Worm (Caenorhabditis elegans) whole organism, mixed stage, embryonic: ENCODE measurements around the gene srz-79.

Experiments used
- bed-3 ChIP-seq: fragments of 200-800 bp; sonication (Bioruptor generic); optimal IDR thresholded peaks from 3 replicates; lab custom pipeline; 2018; ENCODE audit warnings: mild to moderate bottlenecking, missing genetic modification characterization, moderate library complexity, missing compliant biosample characterization
- blmp-1 ChIP-seq: fragments of 150-350 bp; optimal IDR thresholded peaks from 2 replicates; lab custom pipeline; 2014; ENCODE audit warnings: missing biosample characterization, missing genetic modification characterization
- ceh-39 ChIP-seq: fragments of 150-350 bp; optimal IDR thresholded peaks from 2 replicates; lab custom pipeline; 2014; ENCODE audit warnings: missing biosample characterization, missing genetic modification characterization
- ceh-43 ChIP-seq: fragments of 200-800 bp; sonication (Bioruptor generic); optimal IDR thresholded peaks from 2 replicates; lab custom pipeline; 2018; ENCODE audit warnings: mild to moderate bottlenecking, missing genetic modification characterization, moderate library complexity, missing compliant biosample characterization
- ceh-83 ChIP-seq: fragments of 200-800 bp; sonication (Bioruptor generic); optimal IDR thresholded peaks from 2 replicates; lab custom pipeline; 2018; ENCODE audit warnings: mild to moderate bottlenecking, missing genetic modification characterization, missing compliant biosample characterization
- ces-1 ChIP-seq: fragments of 150-350 bp; optimal IDR thresholded peaks from 2 replicates; lab custom pipeline; 2014; ENCODE audit warnings: missing biosample characterization, missing genetic modification reagents, missing genetic modification characterization
- cnd-1 ChIP-seq: fragments of 200-800 bp; sonication (Bioruptor generic); optimal IDR thresholded peaks from 2 replicates; lab custom pipeline; 2018; ENCODE audit warnings: mild to moderate bottlenecking, missing genetic modification characterization, missing compliant biosample characterization
- elt-1 ChIP-seq: sonication (generic microtip); optimal IDR thresholded peaks from 2 replicates; lab custom pipeline; 2017; ENCODE audit warnings: missing genetic modification characterization, mild to moderate bottlenecking, missing compliant biosample characterization, antibody characterized with exemption, moderate library complexity, borderline replicate concordance; ENCODE audit not compliant: insufficient read depth
- flh-1 ChIP-seq: fragments of 200-800 bp; sonication (Bioruptor generic); optimal IDR thresholded peaks from 2 replicates; lab custom pipeline; 2018; ENCODE audit warnings: mild to moderate bottlenecking, missing genetic modification characterization, moderate library complexity, missing compliant biosample characterization
- ham-2 ChIP-seq: fragments of 200-800 bp; sonication (Bioruptor generic); optimal IDR thresholded peaks from 2 replicates; lab custom pipeline; 2018; ENCODE audit warnings: mild to moderate bottlenecking, missing genetic modification characterization, missing compliant biosample characterization
- hlh-1 ChIP-seq: fragments of 150-350 bp; optimal IDR thresholded peaks from 2 replicates; lab custom pipeline; 2014; ENCODE audit warnings: missing biosample characterization, missing genetic modification reagents, missing genetic modification characterization
- lin-13 ChIP-seq: fragments of 150-350 bp; optimal IDR thresholded peaks from 2 replicates; lab custom pipeline; 2014; ENCODE audit warnings: missing biosample characterization, missing genetic modification characterization
- lin-32 ChIP-seq: fragments of 200-800 bp; sonication (Bioruptor generic); optimal IDR thresholded peaks from 2 replicates; lab custom pipeline; 2018; ENCODE audit warnings: mild to moderate bottlenecking, missing genetic modification characterization, missing compliant biosample characterization
- lsy-2 ChIP-seq: fragments of 150-350 bp; optimal IDR thresholded peaks from 2 replicates; lab custom pipeline; 2014; ENCODE audit warnings: missing biosample characterization, missing genetic modification characterization
- mab-5 ChIP-seq: fragments of 150-350 bp; optimal IDR thresholded peaks from 2 replicates; lab custom pipeline; 2014; ENCODE audit warnings: missing biosample characterization, missing genetic modification characterization
- mep-1 ChIP-seq: fragments of 150-350 bp; optimal IDR thresholded peaks from 2 replicates; lab custom pipeline; 2017; ENCODE audit warnings: missing biosample characterization, missing genetic modification reagents, missing genetic modification characterization, inconsistent platforms
- mls-2 ChIP-seq: sonication (generic microtip); optimal IDR thresholded peaks from 2 replicates; lab custom pipeline; 2016; ENCODE audit warnings: mild to moderate bottlenecking, missing genetic modification characterization, moderate library complexity, missing compliant biosample characterization
- nhr-12 ChIP-seq: fragments of 150-350 bp; optimal IDR thresholded peaks from 2 replicates; lab custom pipeline; 2014; ENCODE audit warnings: missing biosample characterization, missing genetic modification characterization
- nhr-2 ChIP-seq: fragments of 150-350 bp; optimal IDR thresholded peaks from 2 replicates; lab custom pipeline; 2014; ENCODE audit warnings: missing biosample characterization, missing genetic modification characterization
- nhr-237 ChIP-seq: fragments of 150-350 bp; optimal IDR thresholded peaks from 2 replicates; lab custom pipeline; 2014; ENCODE audit warnings: missing biosample characterization, missing genetic modification characterization
- nhr-28 ChIP-seq: fragments of 150-350 bp; optimal IDR thresholded peaks from 2 replicates; lab custom pipeline; 2014; ENCODE audit warnings: missing biosample characterization, missing genetic modification characterization
- nhr-76 ChIP-seq: sonication (generic microtip); optimal IDR thresholded peaks from 2 replicates; lab custom pipeline; 2017; ENCODE audit warnings: missing biosample characterization, missing genetic modification characterization
- snpc-4 ChIP-seq: fragments of 150-350 bp; optimal IDR thresholded peaks from 2 replicates; lab custom pipeline; 2014; ENCODE audit warnings: missing biosample characterization, missing genetic modification characterization
- sptf-1 ChIP-seq: sonication (generic microtip); optimal IDR thresholded peaks from 2 replicates; lab custom pipeline; 2017; ENCODE audit warnings: mild to moderate bottlenecking, missing genetic modification characterization, moderate library complexity, missing compliant biosample characterization
- tbx-8 ChIP-seq: fragments of 200-800 bp; sonication (Bioruptor generic); optimal IDR thresholded peaks from 2 replicates; lab custom pipeline; 2018; ENCODE audit warnings: mild to moderate bottlenecking, missing genetic modification characterization, moderate library complexity, missing compliant biosample characterization
- unc-39 ChIP-seq: fragments of 150-350 bp; optimal IDR thresholded peaks from 2 replicates; lab custom pipeline; 2014; ENCODE audit warnings: missing biosample characterization, missing genetic modification characterization
- unc-62 ChIP-seq: fragments of 150-350 bp; optimal IDR thresholded peaks from 2 replicates; lab custom pipeline; 2014; ENCODE audit warnings: missing biosample characterization, missing genetic modification reagents, missing genetic modification characterization
- zip-8 ChIP-seq: fragments of 150-350 bp; optimal IDR thresholded peaks from 2 replicates; lab custom pipeline; 2014; ENCODE audit warnings: missing biosample characterization, missing genetic modification characterization

Gene srz-79

DNA sequence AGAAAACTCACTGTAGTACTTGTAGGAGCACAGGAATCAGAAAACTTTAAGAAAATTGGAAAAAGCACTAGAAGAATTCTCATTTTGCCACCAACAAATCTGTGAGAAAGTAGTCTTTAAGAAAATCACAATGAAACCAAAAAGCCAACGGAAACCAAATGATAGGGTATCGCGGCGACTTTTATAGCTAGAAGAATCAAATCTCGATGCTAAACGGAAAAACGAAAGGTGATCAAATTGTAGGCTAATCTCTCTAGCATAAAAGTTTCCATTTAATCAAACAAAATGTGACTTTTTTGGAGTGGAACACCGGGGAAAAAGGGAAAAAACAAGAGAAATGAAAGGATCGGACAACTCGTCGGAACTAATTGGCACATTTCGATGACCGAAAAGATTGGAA, 2.9 kb downstream of the srz-79 start, which contains the start of gene C09G12.17:
Gene C09G12.17, minus strand, starts transcription at position 101 of the 400 bp plus-strand sequence.
- TF ChIP-seq nhr-76 (tag; lab: Kevin White, UChicago) (no peak), ceh-43 (GFP tag; lab: Kevin White, UChicago) (no peak), nhr-237 (tag; lab: Kevin White, UChicago) (no peak), cnd-1 (tag; lab: Kevin White, UChicago) (no peak), ceh-39 (tag; lab: Kevin White, UChicago) (no peak), sptf-1 (no peak), mab-5 (no peak), blmp-1 (tag; lab: Kevin White, UChicago) (no peak)

- TF ChIP-seq lsy-2 (tag; lab: Kevin White, UChicago), result no peak
- TF ChIP-seq ceh-43 (GFP tag; lab: Kevin White, UChicago), result no peak
- no peak for TF ChIP-seq lin-13
- TF ChIP-seq ceh-83 (GFP tag; lab: Kevin White, UChicago), result no peak
- no peak for TF ChIP-seq bed-3
- no peak for TF ChIP-seq snpc-4
- no peak for TF ChIP-seq ham-2 (GFP tag; lab: Kevin White, UChicago)
- TF ChIP-seq unc-62 (GFP tag; lab: Kevin White, UChicago), result no peak
- TF ChIP-seq zip-8, result no peak
These were observed 4.5 kb downstream of the srz-79 start, which contains the start of gene ceh-53 for ce11 chrIV:3497909-3498308. TSS of gene ceh-53 (plus strand) at chrIV:3498209.

DNA sequence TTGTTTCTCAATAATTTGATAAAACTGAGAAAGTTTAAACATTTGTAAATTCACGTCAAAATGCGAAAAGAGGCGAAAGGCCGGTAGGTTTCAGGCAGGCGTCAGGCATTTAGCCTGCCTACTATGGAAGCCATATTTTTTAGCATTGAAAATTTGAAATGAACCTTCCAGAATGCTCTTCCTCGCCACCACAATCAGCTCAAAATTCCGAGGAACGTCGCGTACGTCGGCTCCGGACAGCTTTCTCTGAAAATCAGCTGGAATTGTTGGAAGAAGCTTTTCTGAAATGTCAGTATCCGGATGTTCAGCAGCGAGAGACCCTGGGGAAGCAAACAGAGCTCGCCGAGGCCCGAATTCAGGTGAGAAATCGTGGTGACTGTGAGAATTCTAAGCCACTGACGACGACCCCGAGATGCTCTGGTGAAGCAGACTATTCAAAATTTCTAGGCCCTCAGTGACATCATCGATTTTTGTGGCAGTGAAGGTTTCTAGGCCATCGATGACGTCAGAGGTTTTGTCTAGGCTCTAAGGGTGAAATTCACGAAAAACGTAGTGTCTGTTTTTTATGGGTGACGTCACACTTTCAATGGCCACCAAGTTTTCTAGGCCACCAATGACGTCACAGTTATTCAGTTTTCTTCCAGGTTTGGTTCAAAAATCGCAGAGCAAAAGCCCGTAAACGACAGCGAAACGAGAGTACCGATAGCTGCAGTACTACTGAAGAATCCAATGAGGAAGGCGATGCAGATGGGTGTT, 8.7 kb downstream of the srz-79 start:
- TF ChIP-seq zip-8, result peak; percentile 98
- TF ChIP-seq cnd-1 (tag; lab: Kevin White, UChicago), result no peak

- TF ChIP-seq ceh-83 (GFP tag; lab: Kevin White, UChicago) (no peak), nhr-28 (no peak), lsy-2 (tag; lab: Kevin White, UChicago) (no peak), mep-1 (no peak), lin-13 (no peak), ham-2 (GFP tag; lab: Kevin White, UChicago) (no peak)
- TF ChIP-seq, all 35 proteins: peak for 0
These were observed 10.7 kb downstream of the srz-79 start, which contains the start of gene srz-83 for ce11 chrIV:3504144-3504543. TSS of gene srz-83 (plus strand) at chrIV:3504444.

- TF ChIP-seq hlh-1 (tag; lab: Kevin White, UChicago) (no peak), unc-62 (GFP tag; lab: Kevin White, UChicago) (no peak), flh-1 (GFP tag; lab: Kevin White, UChicago) (no peak), mab-5 (no peak), ceh-83 (GFP tag; lab: Kevin White, UChicago) (no peak), unc-39 (no peak), ces-1 (GFP tag; lab: Kevin White, UChicago) (no peak), nhr-76 (tag; lab: Kevin White, UChicago) (no peak), blmp-1 (tag; lab: Kevin White, UChicago) (no peak), elt-1 (tag; lab: Kevin White, UChicago) (no peak)
- TF ChIP-seq, all 35 proteins: peak for 0
These were observed 12.5 kb downstream of the srz-79 start for ce11 chrIV:3505940-3506339.

DNA sequence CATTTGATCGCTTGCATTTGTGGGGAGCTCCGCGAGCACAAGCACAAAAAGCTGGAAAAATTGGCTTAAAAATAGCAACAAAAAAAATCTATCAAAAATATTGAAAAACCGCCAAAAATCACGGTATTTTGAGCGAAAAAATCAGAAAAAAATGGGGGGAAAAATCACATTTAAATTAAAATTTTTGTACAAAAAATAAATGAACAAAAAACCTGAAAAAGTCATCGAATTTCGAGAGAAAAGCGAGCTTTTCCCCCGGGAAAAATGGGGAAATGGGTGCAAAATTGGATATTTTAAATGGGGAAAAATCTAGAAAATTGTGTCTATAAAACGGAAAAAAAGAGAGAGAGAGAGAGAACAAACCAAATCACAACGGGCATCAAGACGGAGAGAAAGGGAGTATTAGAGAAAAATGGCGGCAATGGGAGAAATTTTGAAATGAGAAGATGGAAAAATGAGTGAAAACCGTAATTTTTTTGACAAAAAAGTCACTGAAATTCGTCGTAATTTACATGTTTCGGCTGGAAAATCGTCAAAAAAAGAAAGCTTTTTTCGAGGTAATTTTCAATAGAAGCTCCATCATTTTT, 16.2 kb downstream of the srz-79 start, which contains the start of gene ced-10:
Gene ced-10, minus strand, starts transcription at position 51 of the 587 bp plus-strand sequence.
- no peak for TF ChIP-seq ceh-39 (tag; lab: Kevin White, UChicago)
- no peak for TF ChIP-seq mab-5
- no peak for TF ChIP-seq snpc-4
- TF ChIP-seq mls-2 (tag; lab: Kevin White, UChicago), result no peak
- no peak for TF ChIP-seq ham-2 (GFP tag; lab: Kevin White, UChicago)
- no peak for TF ChIP-seq nhr-12 (tag; lab: Kevin White, UChicago)
- no peak for TF ChIP-seq lsy-2 (tag; lab: Kevin White, UChicago)
- TF ChIP-seq bed-3, result no peak
- no peak for TF ChIP-seq tbx-8 (GFP tag; lab: Kevin White, UChicago)
- no peak for TF ChIP-seq nhr-2 (tag; lab: Kevin White, UChicago)
- no peak for TF ChIP-seq nhr-237 (tag; lab: Kevin White, UChicago)
- TF ChIP-seq elt-1 (tag; lab: Kevin White, UChicago), result no peak
- no peak for TF ChIP-seq blmp-1 (tag; lab: Kevin White, UChicago)
- TF ChIP-seq lin-32 (GFP tag; lab: Kevin White, UChicago), result no peak
- TF ChIP-seq ceh-43 (GFP tag; lab: Kevin White, UChicago), result no peak
- TF ChIP-seq sptf-1, result no peak
